Comparison of ENCODE assay signal across 2 fruit fly cellular contexts in the genomic region with DNA sequence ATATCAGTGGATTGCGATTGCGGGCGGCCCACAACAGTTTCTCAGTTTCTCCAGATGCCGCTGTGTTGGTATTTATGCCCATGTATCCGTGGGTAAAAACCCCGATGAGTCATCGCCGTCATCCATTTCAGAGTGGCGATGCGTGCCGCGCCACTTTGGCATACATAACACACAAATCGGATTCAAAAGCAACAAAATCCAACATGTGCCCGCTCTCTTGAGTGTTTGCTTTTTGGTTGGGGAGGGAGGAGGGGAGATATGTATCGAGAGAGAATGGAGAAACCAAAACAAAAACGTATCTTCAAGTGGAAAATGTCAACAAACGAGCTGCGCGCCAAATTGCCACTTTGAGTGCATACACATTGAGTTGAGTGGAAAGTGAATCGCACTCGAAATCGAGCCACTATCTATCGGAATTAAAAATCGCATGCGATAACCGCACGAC.
TF ChIP-seq lines count a peak whose summit lies in the region.

No protein-coding gene starts in this region.

TF ChIP-seq in whole organism, adult, 20 proteins besides CTCF, POLR2A, EP300 and RAD21 (continued from another document):
- TF ChIP-seq CG5204 (GFP tag; optimal IDR thresholded peaks at IDR 0.05; lab: Kevin White, UChicago) (no peak), CG7045 (GFP tag; optimal IDR thresholded peaks at IDR 0.05; lab: Kevin White, UChicago) (no peak)

TF ChIP-seq in whole organism, embryonic, 481 proteins besides CTCF, POLR2A, EP300 and RAD21 (continued from another document and continues in another):
- 0 out of 3 replicates have a peak, but pooled peaks have one; percentile 64 for TF ChIP-seq CG2199 (GFP tag; IDR thresholded peaks at IDR 0.05; lab: Robert Waterston, UW)
- peak; percentile 96 for TF ChIP-seq crol (GFP tag; IDR thresholded peaks at IDR 0.05; lab: Robert Waterston, UW)
- peak; percentile 11 for TF ChIP-seq Atf3 (GFP tag; optimal IDR thresholded peaks at IDR 0.05; lab: Kevin White, UChicago)
- TF ChIP-seq CG16815 (GFP tag; optimal IDR thresholded peaks at IDR 0.05; lab: Kevin White, UChicago), result no peak
- no peak for TF ChIP-seq Sox102F (GFP tag; optimal IDR thresholded peaks at IDR 0.05; lab: Kevin White, UChicago)
- TF ChIP-seq ci (GFP tag; IDR thresholded peaks at IDR 0.05; lab: Robert Waterston, UW), result peak; percentile 61; the same call in 2 of the 3 replicates
- no peak for TF ChIP-seq Max (GFP tag; optimal IDR thresholded peaks at IDR 0.05; lab: Kevin White, UChicago)
- 0 out of 2 replicates have a peak, but pooled peaks have one; percentile 12 for TF ChIP-seq CG17328 (GFP tag; IDR thresholded peaks at IDR 0.05; lab: Robert Waterston, UW)
- no peak for TF ChIP-seq Rx (GFP tag; IDR thresholded peaks at IDR 0.05; lab: Robert Waterston, UW)
- TF ChIP-seq cato (GFP tag; optimal IDR thresholded peaks at IDR 0.05; lab: Kevin White, UChicago; ENCODE audit: borderline replicate concordance), result no peak
- TF ChIP-seq CG15479 (GFP tag; optimal IDR thresholded peaks at IDR 0.05; lab: Kevin White, UChicago), result peak; percentile 65
- TF ChIP-seq CG15601 (tag; optimal IDR thresholded peaks at IDR 0.05; lab: Kevin White, UChicago), result peak; percentile 38
- peak; percentile 21 for TF ChIP-seq cwo (GFP tag; optimal IDR thresholded peaks at IDR 0.05; lab: Kevin White, UChicago)
- no peak for TF ChIP-seq CG18011 (GFP tag; optimal IDR thresholded peaks at IDR 0.05; lab: Kevin White, UChicago)
- no peak for TF ChIP-seq HmgD (GFP tag; optimal IDR thresholded peaks at IDR 0.05; lab: Kevin White, UChicago)
- no peak for TF ChIP-seq jigr1 (GFP tag; IDR thresholded peaks at IDR 0.05; lab: Robert Waterston, UW)
- no peak for TF ChIP-seq maf-S (GFP tag; optimal IDR thresholded peaks at IDR 0.05; lab: Kevin White, UChicago)
- peak; percentile 44 for TF ChIP-seq Fer1 (GFP tag; optimal IDR thresholded peaks at IDR 0.05; lab: Kevin White, UChicago)
- TF ChIP-seq toy (GFP tag; IDR thresholded peaks at IDR 0.05; lab: Robert Waterston, UW), result no peak
- no peak for TF ChIP-seq CG6683 (GFP tag; optimal IDR thresholded peaks at IDR 0.05; lab: Kevin White, UChicago)
- TF ChIP-seq rib (GFP tag; IDR thresholded peaks at IDR 0.05; lab: Robert Waterston, UW), result 0 out of 2 replicates have a peak, but pooled peaks have one; percentile 33
- peak; percentile 30; the same call in 1 of the 2 replicates for TF ChIP-seq HLH3B (GFP tag; IDR thresholded peaks at IDR 0.05; lab: Robert Waterston, UW)
- peak; percentile 55 for TF ChIP-seq gcm (GFP tag; optimal IDR thresholded peaks at IDR 0.05; lab: Kevin White, UChicago)
- TF ChIP-seq pros (GFP tag; optimal IDR thresholded peaks at IDR 0.05; lab: Kevin White, UChicago), result peak; percentile 63
- TF ChIP-seq CG18619 (GFP tag; optimal IDR thresholded peaks at IDR 0.05; lab: Kevin White, UChicago), result no peak
- TF ChIP-seq CG6765 (GFP tag; optimal IDR thresholded peaks at IDR 0.05; lab: Kevin White, UChicago), result no peak
- peak; percentile 13 for TF ChIP-seq CG2202 (tag; optimal IDR thresholded peaks at IDR 0.05; lab: Kevin White, UChicago)
- no peak for TF ChIP-seq CG30403 (GFP tag; optimal IDR thresholded peaks at IDR 0.05; lab: Kevin White, UChicago)
- no peak for TF ChIP-seq br (optimal IDR thresholded peaks at IDR 0.05; lab: Kevin White, UChicago)
- peak; percentile 33; the same call in 1 of the 3 replicates for TF ChIP-seq HLH4C (GFP tag; IDR thresholded peaks at IDR 0.05; lab: Robert Waterston, UW; ENCODE audit: partially characterized antibody)
- no peak for TF ChIP-seq Lhr (GFP tag; optimal IDR thresholded peaks at IDR 0.05; lab: Kevin White, UChicago)
- TF ChIP-seq ken (GFP tag; IDR thresholded peaks at IDR 0.05; lab: Robert Waterston, UW), result peak; percentile 23; the same call in 1 of the 3 replicates
- TF ChIP-seq sim (GFP tag; IDR thresholded peaks at IDR 0.05; lab: Robert Waterston, UW), result 0 out of 2 replicates have a peak, but pooled peaks have one; percentile 12
- no peak for TF ChIP-seq CG4404 (GFP tag; IDR thresholded peaks at IDR 0.05; lab: Robert Waterston, UW)
- peak; percentile 27; the same call in 1 of the 2 replicates for TF ChIP-seq CG4360 (GFP tag; IDR thresholded peaks at IDR 0.05; lab: Robert Waterston, UW)
- no peak for TF ChIP-seq CG17612 (GFP tag; IDR thresholded peaks at IDR 0.05; lab: Robert Waterston, UW)
- TF ChIP-seq fd102C (GFP tag; optimal IDR thresholded peaks at IDR 0.05; lab: Kevin White, UChicago), result no peak
- peak; percentile 6; the same call in 2 of the 3 replicates for TF ChIP-seq CG6791 (GFP tag; IDR thresholded peaks at IDR 0.05; lab: Robert Waterston, UW; ENCODE audit: partially characterized antibody)
- peak; percentile 99 for TF ChIP-seq chinmo (GFP tag; IDR thresholded peaks at IDR 0.05; lab: Robert Waterston, UW; ENCODE audit: partially characterized antibody)
- peak; percentile 6 for TF ChIP-seq Nf-YC (tag; optimal IDR thresholded peaks at IDR 0.05; lab: Kevin White, UChicago)
- 0 out of 2 replicates have a peak, but pooled peaks have one; percentile 38 for TF ChIP-seq CG5953 (GFP tag; IDR thresholded peaks at IDR 0.05; lab: Robert Waterston, UW)
- no peak for TF ChIP-seq CG6254 (GFP tag; optimal IDR thresholded peaks at IDR 0.05; lab: Kevin White, UChicago)
- TF ChIP-seq Hand (GFP tag; optimal IDR thresholded peaks at IDR 0.05; lab: Kevin White, UChicago), result peak; percentile 65
- no peak for TF ChIP-seq CG8359 (GFP tag; optimal IDR thresholded peaks at IDR 0.05; lab: Kevin White, UChicago; ENCODE audit: borderline replicate concordance)
- peak; percentile 86 for TF ChIP-seq grn (GFP tag; optimal IDR thresholded peaks at IDR 0.05; lab: Kevin White, UChicago)
- TF ChIP-seq CG2875 (GFP tag; optimal IDR thresholded peaks at IDR 0.05; lab: Kevin White, UChicago), result peak; percentile 45
- no peak for TF ChIP-seq ato (GFP tag; IDR thresholded peaks at IDR 0.05; lab: Robert Waterston, UW; ENCODE audit: partially characterized antibody)
- TF ChIP-seq wor (GFP tag; IDR thresholded peaks at IDR 0.05; lab: Robert Waterston, UW), result no peak
- no peak for TF ChIP-seq hth (optimal IDR thresholded peaks at IDR 0.05; lab: Kevin White, UChicago)
- TF ChIP-seq odd (GFP tag; optimal IDR thresholded peaks at IDR 0.05; lab: Kevin White, UChicago), result peak; percentile 11
- TF ChIP-seq hbn (GFP tag; IDR thresholded peaks at IDR 0.05; lab: Robert Waterston, UW; ENCODE audit: partially characterized antibody), result peak; percentile 42; the same call in 1 of the 2 replicates
- TF ChIP-seq Dp (GFP tag; optimal IDR thresholded peaks at IDR 0.05; lab: Kevin White, UChicago), result peak; percentile 57
- TF ChIP-seq zen2 (GFP tag; IDR thresholded peaks at IDR 0.05; lab: Robert Waterston, UW; ENCODE audit: partially characterized antibody), result peak; percentile 91; the same call in 2 of the 3 replicates
- no peak for TF ChIP-seq caup (GFP tag; optimal IDR thresholded peaks at IDR 0.05; lab: Kevin White, UChicago; ENCODE audit: severe bottlenecking)
- TF ChIP-seq z (GFP tag; IDR thresholded peaks at IDR 0.05; lab: Robert Waterston, UW), result peak; percentile 100
- TF ChIP-seq inv (GFP tag; IDR thresholded peaks at IDR 0.05; lab: Robert Waterston, UW; ENCODE audit: partially characterized antibody), result peak; percentile 33; the same call in 1 of the 2 replicates
- no peak for TF ChIP-seq CkIIα-i1 (GFP tag; IDR thresholded peaks at IDR 0.05; lab: Robert Waterston, UW)
- peak; percentile 24 for TF ChIP-seq B-H2 (GFP tag; optimal IDR thresholded peaks at IDR 0.05; lab: Kevin White, UChicago)
- peak; percentile 30 for TF ChIP-seq mirr (GFP tag; optimal IDR thresholded peaks at IDR 0.05; lab: Kevin White, UChicago)
- peak; percentile 13 for TF ChIP-seq HmgZ (tag; optimal IDR thresholded peaks at IDR 0.05; lab: Kevin White, UChicago)
- peak; percentile 55 for TF ChIP-seq Scr (GFP tag; IDR thresholded peaks at IDR 0.05; lab: Robert Waterston, UW; ENCODE audit: partially characterized antibody)
- no peak for TF ChIP-seq CG1602 (GFP tag; optimal IDR thresholded peaks at IDR 0.05; lab: Kevin White, UChicago)
- TF ChIP-seq CG33213 (GFP tag; optimal IDR thresholded peaks at IDR 0.05; lab: Kevin White, UChicago), result no peak
- no peak for TF ChIP-seq CG11723 (GFP tag; optimal IDR thresholded peaks at IDR 0.05; lab: Kevin White, UChicago)
- peak; percentile 15 for TF ChIP-seq lbe (GFP tag; optimal IDR thresholded peaks at IDR 0.05; lab: Kevin White, UChicago)
- peak; percentile 69 for TF ChIP-seq CG13894 (tag; optimal IDR thresholded peaks at IDR 0.05; lab: Kevin White, UChicago)
- 0 out of 2 replicates have a peak, but pooled peaks have one; percentile 13 for TF ChIP-seq CG2129 (GFP tag; IDR thresholded peaks at IDR 0.05; lab: Robert Waterston, UW; ENCODE audit: partially characterized antibody)
- TF ChIP-seq Dref (GFP tag; IDR thresholded peaks at IDR 0.05; lab: Robert Waterston, UW), result no peak
- peak; percentile 92 for TF ChIP-seq abd-A (tag; optimal IDR thresholded peaks at IDR 0.05; lab: Kevin White, UChicago)
- no peak for TF ChIP-seq CG7745 (tag; optimal IDR thresholded peaks at IDR 0.05; lab: Kevin White, UChicago)
- peak; percentile 61 for TF ChIP-seq CG10431 (GFP tag; optimal IDR thresholded peaks at IDR 0.05; lab: Kevin White, UChicago)
- TF ChIP-seq CG4707 (GFP tag; optimal IDR thresholded peaks at IDR 0.05; lab: Kevin White, UChicago), result peak; percentile 67
- TF ChIP-seq Meics (GFP tag; optimal IDR thresholded peaks at IDR 0.05; lab: Kevin White, UChicago), result no peak
- peak; percentile 95 for TF ChIP-seq sd (tag; optimal IDR thresholded peaks at IDR 0.05; lab: Kevin White, UChicago)
- no peak for TF ChIP-seq CG10979 (tag; optimal IDR thresholded peaks at IDR 0.05; lab: Kevin White, UChicago)
- peak; percentile 76 for TF ChIP-seq kni (GFP tag; optimal IDR thresholded peaks at IDR 0.05; lab: Kevin White, UChicago)
- TF ChIP-seq tx (GFP tag; optimal IDR thresholded peaks at IDR 0.05; lab: Kevin White, UChicago), result no peak
- TF ChIP-seq CG32767 (GFP tag; IDR thresholded peaks at IDR 0.05; lab: Robert Waterston, UW), result peak; percentile 31; the same call in 1 of the 2 replicates
- TF ChIP-seq CG2678 (tag; optimal IDR thresholded peaks at IDR 0.05; lab: Kevin White, UChicago), result no peak
- TF ChIP-seq E2f1 (GFP tag; IDR thresholded peaks at IDR 0.05; lab: Robert Waterston, UW), result peak; percentile 46; the same call in 1 of the 2 replicates
- no peak for TF ChIP-seq sima (GFP tag; optimal IDR thresholded peaks at IDR 0.05; lab: Kevin White, UChicago)
- no peak for TF ChIP-seq hb (GFP tag; IDR thresholded peaks at IDR 0.05; lab: Robert Waterston, UW; ENCODE audit: partially characterized antibody)
- peak; percentile 59 for TF ChIP-seq Deaf1 (tag; optimal IDR thresholded peaks at IDR 0.05; lab: Kevin White, UChicago)
- peak; percentile 31; the same call in 1 of the 2 replicates for TF ChIP-seq E2f2 (GFP tag; IDR thresholded peaks at IDR 0.05; lab: Robert Waterston, UW)
- TF ChIP-seq tna (GFP tag; IDR thresholded peaks at IDR 0.05; lab: Robert Waterston, UW; ENCODE audit: partially characterized antibody), result peak; percentile 62; the same call in 1 of the 2 replicates
- peak; percentile 30; the same call in 1 of the 2 replicates for TF ChIP-seq unc-4 (GFP tag; IDR thresholded peaks at IDR 0.05; lab: Robert Waterston, UW; ENCODE audit: partially characterized antibody)
- peak; percentile 69 for TF ChIP-seq Med (GFP tag; lab: Kevin White, UChicago)
- TF ChIP-seq CG3838 (GFP tag; optimal IDR thresholded peaks at IDR 0.05; lab: Kevin White, UChicago), result peak; percentile 85
- no peak for TF ChIP-seq Dll (GFP tag; IDR thresholded peaks at IDR 0.05; lab: Robert Waterston, UW; ENCODE audit: partially characterized antibody)
- TF ChIP-seq CG34224 (GFP tag; IDR thresholded peaks at IDR 0.05; lab: Robert Waterston, UW; ENCODE audit: partially characterized antibody), result peak; percentile 87
- TF ChIP-seq bbx (GFP tag; IDR thresholded peaks at IDR 0.05; lab: Robert Waterston, UW; ENCODE audit: partially characterized antibody), result peak; percentile 80
- TF ChIP-seq CG3407 (GFP tag; optimal IDR thresholded peaks at IDR 0.05; lab: Kevin White, UChicago), result no peak
- TF ChIP-seq CG3163 (GFP tag; optimal IDR thresholded peaks at IDR 0.05; lab: Kevin White, UChicago), result peak; percentile 45
- TF ChIP-seq stwl (tag; optimal IDR thresholded peaks at IDR 0.05; lab: Kevin White, UChicago), result no peak
- TF ChIP-seq Taf1 (GFP tag; IDR thresholded peaks at IDR 0.05; lab: Robert Waterston, UW), result no peak
- peak; percentile 65 for TF ChIP-seq ATbp (GFP tag; optimal IDR thresholded peaks at IDR 0.05; lab: Kevin White, UChicago)
- peak; percentile 74 for TF ChIP-seq nerfin-1 (tag; optimal IDR thresholded peaks at IDR 0.05; lab: Kevin White, UChicago)
- no peak for TF ChIP-seq en (GFP tag; optimal IDR thresholded peaks at IDR 0.05; lab: Kevin White, UChicago)
- no peak for TF ChIP-seq hkb (optimal IDR thresholded peaks at IDR 0.05; lab: Kevin White, UChicago)
- TF ChIP-seq hkb (GFP tag; IDR thresholded peaks at IDR 0.05; lab: Robert Waterston, UW), result 0 out of 2 replicates have a peak, but pooled peaks have one; percentile 18
- TF ChIP-seq disco-r (GFP tag; optimal IDR thresholded peaks at IDR 0.05; lab: Kevin White, UChicago), result peak; percentile 44
- TF ChIP-seq her (GFP tag; optimal IDR thresholded peaks at IDR 0.05; lab: Kevin White, UChicago), result peak; percentile 46
- peak; percentile 48 for TF ChIP-seq Hmr (GFP tag; optimal IDR thresholded peaks at IDR 0.05; lab: Kevin White, UChicago)
- TF ChIP-seq salm (tag; optimal IDR thresholded peaks at IDR 0.05; lab: Kevin White, UChicago), result peak; percentile 16
- TF ChIP-seq Bgb (GFP tag; IDR thresholded peaks at IDR 0.05; lab: Robert Waterston, UW; ENCODE audit: partially characterized antibody), result peak; percentile 82; the same call in 1 of the 2 replicates
- 0 out of 3 replicates have a peak, but pooled peaks have one; percentile 38 for TF ChIP-seq gce (GFP tag; IDR thresholded peaks at IDR 0.05; lab: Robert Waterston, UW)
- TF ChIP-seq Trl (optimal IDR thresholded peaks at IDR 0.05; lab: Kevin White, UChicago), result peak in 1 of 2 experiments; percentile 96
- no peak for TF ChIP-seq Trl (GFP tag; optimal IDR thresholded peaks at IDR 0.05; lab: Kevin White, UChicago)
- TF ChIP-seq CG11247 (GFP tag; IDR thresholded peaks at IDR 0.05; lab: Robert Waterston, UW), result no peak
- no peak for TF ChIP-seq Hr39 (optimal IDR thresholded peaks at IDR 0.05; lab: Kevin White, UChicago)
- peak; percentile 99 for TF ChIP-seq kay (GFP tag; optimal IDR thresholded peaks at IDR 0.05; lab: Kevin White, UChicago)
- TF ChIP-seq Abd-B (GFP tag; optimal IDR thresholded peaks at IDR 0.05; lab: Kevin White, UChicago), result no peak
- peak; percentile 9; the same call in 1 of the 3 replicates for TF ChIP-seq otp (GFP tag; IDR thresholded peaks at IDR 0.05; lab: Robert Waterston, UW)
- peak; percentile 89 for TF ChIP-seq kah (GFP tag; optimal IDR thresholded peaks at IDR 0.05; lab: Kevin White, UChicago)
- TF ChIP-seq CG4820 (GFP tag; optimal IDR thresholded peaks at IDR 0.05; lab: Kevin White, UChicago), result no peak
- TF ChIP-seq CG15269 (tag; optimal IDR thresholded peaks at IDR 0.05; lab: Kevin White, UChicago), result peak; percentile 24
- no peak for TF ChIP-seq gcm2 (GFP tag; optimal IDR thresholded peaks at IDR 0.05; lab: Kevin White, UChicago)
